Worm (Caenorhabditis elegans): ENCODE data around the gene Y11D7A.3.
"Not testable (repeated sequence)": the region's sequence is repeated elsewhere in the genome, so short reads cannot be mapped to it uniquely, and the experiment has no call there.

Gene Y11D7A.3

ce11 chrIV:9239151-9239550 is 6.3 kb downstream of the Y11D7A.3 start:
- TF ChIP-seq fkh-4 (tag; optimal IDR thresholded peaks at IDR 0.05; ENCODE audit: borderline replicate concordance) (no peak), zag-1 (tag; optimal IDR thresholded peaks at IDR 0.05) (no peak), mdl-1 (tag; optimal IDR thresholded peaks at IDR 0.05) (no peak), sup-37 (GFP tag; optimal IDR thresholded peaks at IDR 0.05) (no peak), blmp-1 (tag; optimal IDR thresholded peaks at IDR 0.05) (peak; percentile 12), elt-3 (tag; optimal IDR thresholded peaks at IDR 0.05) (peak in 1 of 6 experiments; percentile 73)

ce11 chrIV:9243670-9244069 is 10.8 kb downstream of the Y11D7A.3 start, which contains the start of gene rab-28:
rab-28 (minus strand) TSS chrIV:9244012.
- TF ChIP-seq nhr-77 (tag; optimal IDR thresholded peaks at IDR 0.05) (no peak), mdl-1 (tag; optimal IDR thresholded peaks at IDR 0.05) (no peak), alr-1 (tag; optimal IDR thresholded peaks at IDR 0.05; ENCODE audit: borderline replicate concordance) (no peak), zip-4 (GFP tag; optimal IDR thresholded peaks at IDR 0.05) (no peak), nhr-20 (tag; optimal IDR thresholded peaks at IDR 0.05) (no peak), elt-2 (tag; optimal IDR thresholded peaks at IDR 0.05) (no peak), egl-27 (tag; optimal IDR thresholded peaks at IDR 0.05) (no peak), unc-30 (tag; optimal IDR thresholded peaks at IDR 0.05) (no peak), mep-1 (tag; optimal IDR thresholded peaks at IDR 0.05) (no peak), lin-13 (GFP tag; optimal IDR thresholded peaks at IDR 0.05) (no peak), hlh-17 (GFP tag; optimal IDR thresholded peaks at IDR 0.05; ENCODE audit: borderline replicate concordance) (no peak)

- TF ChIP-seq blmp-1 (tag; optimal IDR thresholded peaks at IDR 0.05) (peak; percentile 20), F16B12.6 (tag; optimal IDR thresholded peaks at IDR 0.05) (no peak)
Measured at ce11 chrIV:9245423-9245822, 12.5 kb downstream of the Y11D7A.3 start, which contains the start of gene Y11D7A.5. Y11D7A.5 (minus strand) TSS chrIV:9245523.

- not testable (repeated sequence) for TF ChIP-seq jun-1, zag-1, ztf-11 (tag; optimal IDR thresholded peaks at IDR 0.05)
Measured at ce11 chrIV:9249219-9249618, 16.3 kb downstream of the Y11D7A.3 start, which contains the start of gene Y11D7A.7. Y11D7A.7 (plus strand) TSS chrIV:9249519.

- TF ChIP-seq ceh-90 (tag; optimal IDR thresholded peaks at IDR 0.05) (no peak), unc-130 (tag; optimal IDR thresholded peaks at IDR 0.05) (no peak), fkh-4 (tag; optimal IDR thresholded peaks at IDR 0.05; ENCODE audit: borderline replicate concordance) (no peak), efl-1 (optimal IDR thresholded peaks at IDR 0.05) (no peak), efl-1 (GFP tag; optimal IDR thresholded peaks at IDR 0.05 in 1 of 2) (peak in 1 of 2 experiments; percentile 83)
Measured at ce11 chrIV:9251079-9251478, 18.2 kb downstream of the Y11D7A.3 start, which contains the start of gene Y11D7A.8. Y11D7A.8 (plus strand) TSS chrIV:9251379.

- TF ChIP-seq egl-27 (tag; optimal IDR thresholded peaks at IDR 0.05) (no peak), ztf-11 (tag; optimal IDR thresholded peaks at IDR 0.05) (no peak), mep-1 (tag; optimal IDR thresholded peaks at IDR 0.05) (no peak)
Measured at ce11 chrIV:9256017-9256416, 23.1 kb downstream of the Y11D7A.3 start, which contains the start of gene Y11D7A.9. Y11D7A.9 (minus strand) TSS chrIV:9256117.

- TF ChIP-seq nhr-28 (tag; optimal IDR thresholded peaks at IDR 0.05) (no peak), sptf-1 (tag; optimal IDR thresholded peaks at IDR 0.05) (no peak), tbx-2 (tag; optimal IDR thresholded peaks at IDR 0.05) (no peak), mdl-1 (tag; optimal IDR thresholded peaks at IDR 0.05) (no peak), pax-3 (tag; optimal IDR thresholded peaks at IDR 0.05) (no peak), ces-1 (GFP tag; optimal IDR thresholded peaks at IDR 0.05) (no peak), unc-98 (GFP tag; IDR thresholded peaks at IDR 0.05) (no peak), efl-1 (optimal IDR thresholded peaks at IDR 0.05) (no peak), efl-1 (GFP tag; optimal IDR thresholded peaks at IDR 0.05 in 1 of 2) (no peak), snu-23 (GFP tag; optimal IDR thresholded peaks at IDR 0.05) (no peak)
Measured at ce11 chrIV:9256865-9257264, 24.0 kb downstream of the Y11D7A.3 start.

Data from whole organism, L1 larva.